Fruit fly (Drosophila melanogaster): ENCODE data around the gene Sec13.

DNA sequence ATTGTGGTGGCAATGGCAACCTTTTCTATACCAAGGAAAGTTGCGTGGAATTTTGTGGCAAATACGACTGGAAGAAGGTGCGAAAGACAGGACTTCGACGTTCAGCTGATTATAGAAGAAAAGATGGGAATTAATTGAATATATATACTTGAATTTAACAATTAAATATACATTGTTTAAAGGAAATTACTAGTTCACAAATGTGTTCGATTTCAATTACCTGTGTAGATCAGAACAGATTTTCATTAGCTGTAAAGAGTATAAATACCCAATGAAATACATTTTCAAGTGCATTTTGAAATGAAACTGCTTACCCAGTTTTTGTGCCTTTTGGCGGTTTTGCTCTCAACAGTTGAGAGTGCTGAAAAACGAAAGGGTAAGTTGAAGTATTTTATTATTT is 17.3 kb downstream of the Sec13 start, which contains the start of gene CG42828:
- no peak for TF ChIP-seq insv (optimal IDR thresholded peaks at IDR 0.05)
- TF ChIP-seq h (optimal IDR thresholded peaks at IDR 0.05), result no peak
- TF ChIP-seq psq (optimal IDR thresholded peaks at IDR 0.05), result no peak
